Fruit fly (Drosophila melanogaster) whole organism, embryonic: ENCODE measurements around the gene CG17982.

Experiments
- CG10366 ChIP-seq: fragments of 200-800 bp; sonication (Bioruptor generic); IDR thresholded peaks from 2 replicates; pipeline ENCODE4 v1.3.6; 2022; ENCODE audit warnings: missing biosample characterization, missing genetic modification characterization
- CG11695 ChIP-seq: fragments of 200-800 bp; sonication (Bioruptor generic); IDR thresholded peaks from 3 replicates; pipeline ENCODE4 v1.3.6; 2022; ENCODE audit warnings: missing biosample characterization, missing genetic modification characterization
- CG1233 ChIP-seq: fragments of 200-800 bp; sonication (Bioruptor generic); optimal IDR thresholded peaks from 4 replicates; lab custom pipeline; 2018; ENCODE audit warnings: missing biosample characterization, mild to moderate bottlenecking, missing genetic modification characterization
- CG12942 ChIP-seq: fragments of 200-800 bp; sonication (Bioruptor generic); optimal IDR thresholded peaks from 3 replicates; lab custom pipeline; 2016; ENCODE audit warnings: missing biosample characterization, missing genetic modification characterization
- CG13424 ChIP-seq: fragments of 200-800 bp; sonication (Bioruptor generic); optimal IDR thresholded peaks from 2 replicates; lab custom pipeline; 2019; ENCODE audit warnings: missing biosample characterization, mild to moderate bottlenecking, missing genetic modification characterization, moderate library complexity
- CG14441 ChIP-seq: fragments of 200-800 bp; sonication (Bioruptor generic); IDR thresholded peaks from 2 replicates; pipeline ENCODE4 v1.3.6; 2022; ENCODE audit warnings: missing biosample characterization, missing genetic modification characterization
- CG14667 ChIP-seq: fragments of 200-800 bp; sonication (Bioruptor generic); IDR thresholded peaks from 2 replicates; pipeline ENCODE4 v1.3.6; 2022; ENCODE audit warnings: missing biosample characterization, missing genetic modification characterization
- CG14710 ChIP-seq: fragments of 200-800 bp; sonication (Bioruptor generic); optimal IDR thresholded peaks from 3 replicates; lab custom pipeline; 2019; ENCODE audit warnings: missing biosample characterization, mild to moderate bottlenecking, missing genetic modification characterization, moderate library complexity
- CG15479 ChIP-seq: fragments of 200-800 bp; sonication (Bioruptor generic); optimal IDR thresholded peaks from 3 replicates; lab custom pipeline; 2019; ENCODE audit warnings: missing biosample characterization, mild to moderate bottlenecking, missing genetic modification characterization, moderate library complexity
- CG16813 ChIP-seq: fragments of 200-800 bp; sonication (Bioruptor generic); IDR thresholded peaks from 3 replicates; pipeline ENCODE4 v1.3.6; 2022; ENCODE audit warnings: missing biosample characterization, missing genetic modification characterization; ENCODE audit not compliant: partially characterized antibody
- CG17568 ChIP-seq: fragments of 200-800 bp; sonication (Bioruptor generic); optimal IDR thresholded peaks from 2 replicates; lab custom pipeline; 2018; ENCODE audit warnings: missing biosample characterization, mild to moderate bottlenecking, missing genetic modification characterization, moderate library complexity
- CG17802 ChIP-seq: fragments of 200-800 bp; sonication (Bioruptor generic); optimal IDR thresholded peaks from 2 replicates; lab custom pipeline; 2018; ENCODE audit warnings: missing biosample characterization, mild to moderate bottlenecking, missing genetic modification characterization, moderate library complexity
- CG34422 ChIP-seq: fragments of 200-800 bp; sonication (Bioruptor generic); IDR thresholded peaks from 3 replicates; pipeline ENCODE4 v1.3.6; 2022; ENCODE audit warnings: missing biosample characterization, missing genetic modification characterization
- CG4328 ChIP-seq: fragments of 200-800 bp; sonication (Bioruptor generic); optimal IDR thresholded peaks from 3 replicates; lab custom pipeline; 2017; ENCODE audit warnings: missing biosample characterization, missing genetic modification reagents, missing genetic modification characterization
- CG6254 ChIP-seq: fragments of 200-800 bp; sonication (Bioruptor generic); optimal IDR thresholded peaks from 3 replicates; lab custom pipeline; 2017; ENCODE audit warnings: mild to moderate bottlenecking, missing biosample characterization, missing genetic modification reagents, missing genetic modification characterization
- CG6654 ChIP-seq: fragments of 200-800 bp; sonication (Bioruptor generic); optimal IDR thresholded peaks from 2 replicates; lab custom pipeline; 2017; ENCODE audit warnings: missing biosample characterization, mild to moderate bottlenecking, missing genetic modification characterization
- CG7556 ChIP-seq: fragments of 200-800 bp; sonication (Bioruptor generic); optimal IDR thresholded peaks from 2 replicates; lab custom pipeline; 2017; ENCODE audit warnings: missing biosample characterization, mild to moderate bottlenecking, missing genetic modification characterization
- CG8478 ChIP-seq: fragments of >200 bp; optimal IDR thresholded peaks from 2 replicates; lab custom pipeline; 2018
- CoRest ChIP-seq: fragments of 200-800 bp; sonication (Bioruptor generic); optimal IDR thresholded peaks from 3 replicates; lab custom pipeline; 2018; ENCODE audit warnings: missing biosample characterization, mild to moderate bottlenecking, missing genetic modification characterization, moderate library complexity
- Ets97D ChIP-seq: fragments of 200-800 bp; sonication (Bioruptor generic); optimal IDR thresholded peaks from 3 replicates; lab custom pipeline; 2016; ENCODE audit warnings: missing biosample characterization, missing genetic modification characterization
- HLH4C ChIP-seq: fragments of 200-800 bp; sonication (Bioruptor generic); IDR thresholded peaks from 3 replicates; pipeline ENCODE4 v1.3.6; 2022; ENCODE audit warnings: missing biosample characterization, missing genetic modification characterization; ENCODE audit not compliant: partially characterized antibody
- Hey ChIP-seq: fragments of 200-800 bp; sonication (Bioruptor generic); optimal IDR thresholded peaks from 3 replicates; lab custom pipeline; 2018; ENCODE audit warnings: missing biosample characterization, mild to moderate bottlenecking, missing genetic modification characterization
- Lpt ChIP-seq: fragments of >200 bp; optimal IDR thresholded peaks from 2 replicates; lab custom pipeline; 2018; ENCODE audit warnings: missing biosample characterization, missing genetic modification characterization
- Meics ChIP-seq: fragments of 200-800 bp; sonication (Bioruptor generic); optimal IDR thresholded peaks from 2 replicates; lab custom pipeline; 2017; ENCODE audit warnings: missing biosample characterization, mild to moderate bottlenecking, missing genetic modification characterization
- Mes4 ChIP-seq: fragments of 200-800 bp; sonication (Bioruptor generic); optimal IDR thresholded peaks from 2 replicates; lab custom pipeline; 2016; ENCODE audit warnings: missing biosample characterization, missing genetic modification characterization
- Opbp ChIP-seq: fragments of 200-800 bp; sonication (Bioruptor generic); IDR thresholded peaks from 3 replicates; pipeline ENCODE4 v1.3.6; 2022; ENCODE audit warnings: missing biosample characterization, missing genetic modification characterization; ENCODE audit not compliant: partially characterized antibody
- Six4 ChIP-seq: fragments of 200-800 bp; sonication (Bioruptor generic); optimal IDR thresholded peaks from 2 replicates; lab custom pipeline; 2016; ENCODE audit warnings: missing biosample characterization, missing genetic modification characterization
- Usf ChIP-seq: fragments of 200-800 bp; sonication (Bioruptor generic); optimal IDR thresholded peaks from 2 replicates; lab custom pipeline; 2017; ENCODE audit warnings: missing genotype, missing biosample characterization, missing genetic modification characterization
- Vsx1 ChIP-seq: fragments of 200-800 bp; sonication (Bioruptor generic); optimal IDR thresholded peaks from 2 replicates; lab custom pipeline; 2017; ENCODE audit warnings: missing biosample characterization, mild to moderate bottlenecking, missing genetic modification characterization, missing genetic modification reagents
- amos ChIP-seq: fragments of 200-800 bp; sonication (Bioruptor generic); IDR thresholded peaks from 2 replicates; pipeline ENCODE4 v1.3.6; 2022; ENCODE audit warnings: missing biosample characterization, missing genetic modification characterization; ENCODE audit not compliant: partially characterized antibody
- ara ChIP-seq: fragments of 200-800 bp; sonication (Bioruptor generic); IDR thresholded peaks from 2 replicates; pipeline ENCODE4 v1.3.6; 2022; ENCODE audit warnings: missing biosample characterization, missing genetic modification characterization
- bigmax ChIP-seq: fragments of 200-800 bp; sonication (Bioruptor generic); optimal IDR thresholded peaks from 2 replicates; lab custom pipeline; 2018; ENCODE audit warnings: missing biosample characterization, mild to moderate bottlenecking, missing genetic modification characterization
- btn ChIP-seq: fragments of 200-800 bp; sonication (Bioruptor generic); optimal IDR thresholded peaks from 2 replicates; lab custom pipeline; 2016; ENCODE audit warnings: missing biosample characterization, missing genetic modification characterization
- cad ChIP-seq: fragments of >200 bp; optimal IDR thresholded peaks from 2 replicates; lab custom pipeline; 2017; ENCODE audit warnings: missing biosample characterization, missing genetic modification characterization
- dmrt99B ChIP-seq: fragments of 200-800 bp; sonication (Bioruptor generic); optimal IDR thresholded peaks from 2 replicates; lab custom pipeline; 2018; ENCODE audit warnings: missing biosample characterization, mild to moderate bottlenecking, missing genetic modification characterization, moderate library complexity
- fd64A ChIP-seq: fragments of 200-800 bp; sonication (Bioruptor generic); optimal IDR thresholded peaks from 3 replicates; lab custom pipeline; 2018; ENCODE audit warnings: missing biosample characterization, mild to moderate bottlenecking, missing genetic modification characterization
- gfzf ChIP-seq: fragments of 200-800 bp; sonication (Bioruptor generic); optimal IDR thresholded peaks from 2 replicates; lab custom pipeline; 2016; ENCODE audit warnings: missing biosample characterization, mild to moderate bottlenecking, missing genetic modification characterization, moderate library complexity
- gsb-n ChIP-seq: fragments of 200-800 bp; sonication (Bioruptor generic); optimal IDR thresholded peaks from 3 replicates; lab custom pipeline; 2018; ENCODE audit warnings: missing biosample characterization, mild to moderate bottlenecking, missing genetic modification characterization
- h ChIP-seq: fragments of >200 bp; optimal IDR thresholded peaks from 2 replicates; lab custom pipeline; 2017
- kah ChIP-seq: fragments of 200-800 bp; sonication (Bioruptor generic); optimal IDR thresholded peaks from 2 replicates; lab custom pipeline; 2018; ENCODE audit warnings: missing biosample characterization, mild to moderate bottlenecking, missing genetic modification characterization
- lmd ChIP-seq: fragments of 200-800 bp; sonication (Bioruptor generic); IDR thresholded peaks from 2 replicates; pipeline ENCODE4 v1.3.6; 2022; ENCODE audit warnings: missing biosample characterization, missing genetic modification characterization
- nmo ChIP-seq: fragments of 200-800 bp; sonication (Bioruptor generic); optimal IDR thresholded peaks from 2 replicates; lab custom pipeline; 2018; ENCODE audit warnings: missing biosample characterization, mild to moderate bottlenecking, missing genetic modification characterization, moderate library complexity
- ranshi ChIP-seq: fragments of 200-800 bp; sonication (Bioruptor generic); IDR thresholded peaks from 2 replicates; pipeline ENCODE4 v1.3.6; 2022; ENCODE audit warnings: missing biosample characterization, missing genetic modification characterization
- sim ChIP-seq: fragments of 200-800 bp; sonication (Bioruptor generic); IDR thresholded peaks from 2 replicates; pipeline ENCODE4 v1.3.6; 2022; ENCODE audit warnings: missing biosample characterization, missing genetic modification characterization
- slp2 ChIP-seq: fragments of 200-800 bp; sonication (Bioruptor generic); optimal IDR thresholded peaks from 2 replicates; lab custom pipeline; 2016; ENCODE audit warnings: missing biosample characterization, missing genetic modification characterization
- sug ChIP-seq: fragments of 200-800 bp; optimal IDR thresholded peaks from 2 replicates; lab custom pipeline; 2019; ENCODE audit warnings: missing biosample characterization, mild to moderate bottlenecking, missing genetic modification characterization, moderate library complexity
- toy ChIP-seq: fragments of 200-800 bp; sonication (Bioruptor generic); IDR thresholded peaks from 2 replicates; pipeline ENCODE4 v1.3.6; 2022; ENCODE audit warnings: missing biosample characterization, missing genetic modification characterization
- unpg ChIP-seq: fragments of 200-800 bp; sonication (Bioruptor generic); optimal IDR thresholded peaks from 3 replicates; lab custom pipeline; 2018; ENCODE audit warnings: missing biosample characterization, mild to moderate bottlenecking, missing genetic modification characterization, moderate library complexity
- wek ChIP-seq: fragments of 200-800 bp; sonication (Bioruptor generic); optimal IDR thresholded peaks from 3 replicates; lab custom pipeline; 2018; ENCODE audit warnings: missing biosample characterization, mild to moderate bottlenecking, missing genetic modification characterization, moderate library complexity
- yki ChIP-seq: fragments of >200 bp; optimal IDR thresholded peaks from 3 replicates; lab custom pipeline; 2018
- z ChIP-seq: fragments of 200-800 bp; sonication (Bioruptor generic); IDR thresholded peaks from 3 replicates; pipeline ENCODE4 v1.3.6; 2022; ENCODE audit warnings: missing biosample characterization, missing genetic modification characterization
- zen ChIP-seq: fragments of 200-800 bp; sonication (Bioruptor generic); optimal IDR thresholded peaks from 3 replicates; lab custom pipeline; 2018; ENCODE audit warnings: missing biosample characterization, mild to moderate bottlenecking, missing genetic modification characterization, moderate library complexity
- zfh1 ChIP-seq: fragments of 200-800 bp; sonication (Bioruptor generic); IDR thresholded peaks from 3 replicates; pipeline ENCODE4 v1.3.6; 2022; ENCODE audit warnings: missing biosample characterization, missing genetic modification characterization

Gene CG17982

DNA sequence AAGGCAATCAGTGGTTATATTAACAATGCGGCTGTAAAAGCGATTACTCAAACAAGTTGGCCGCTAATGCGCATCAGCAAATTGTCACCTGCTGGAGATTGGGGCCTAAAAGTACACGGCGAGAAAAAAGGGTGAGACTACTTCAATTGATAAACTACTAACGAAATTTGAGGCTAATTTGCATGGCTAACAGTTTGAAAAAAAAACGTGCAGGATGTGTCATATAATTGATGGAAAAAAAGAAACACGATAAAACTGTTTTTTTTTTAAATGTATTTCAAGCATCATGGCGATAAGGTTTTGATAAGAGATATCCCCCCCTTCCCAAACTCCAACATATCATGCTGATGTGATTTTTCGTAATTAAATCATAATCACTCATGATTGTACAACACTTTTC is 30.9 kb downstream of the CG17982 start (continued):
- TF ChIP-seq HLH4C (no peak), Lpt (GFP tag; lab: Kevin White, UChicago) (no peak), CG11695 (GFP tag; lab: Robert Waterston, UW) (0 out of 3 replicates have a peak, but pooled peaks have one; percentile 28), z (GFP tag; lab: Robert Waterston, UW) (no peak), CG6654 (GFP tag; lab: Kevin White, UChicago) (no peak), gsb-n (tag; lab: Kevin White, UChicago) (no peak), yki (no peak), ara (GFP tag; lab: Robert Waterston, UW) (no peak), cad (GFP tag; lab: Kevin White, UChicago) (no peak), btn (GFP tag; lab: Kevin White, UChicago) (no peak), Mes4 (GFP tag; lab: Kevin White, UChicago) (no peak), dmrt99B (tag; lab: Kevin White, UChicago) (peak; percentile 31), amos (GFP tag; lab: Robert Waterston, UW) (no peak), CG15479 (GFP tag; lab: Kevin White, UChicago) (no peak), unpg (GFP tag; lab: Kevin White, UChicago) (peak; percentile 30), wek (GFP tag; lab: Kevin White, UChicago) (no peak), ranshi (GFP tag; lab: Robert Waterston, UW) (peak; percentile 15; the same call in 1 of the 2 replicates), zfh1 (GFP tag; lab: Robert Waterston, UW) (no peak), CG16813 (GFP tag; lab: Robert Waterston, UW) (no peak), lmd (GFP tag; lab: Robert Waterston, UW) (peak; percentile 36; the same call in 1 of the 2 replicates), CG13424 (tag; lab: Kevin White, UChicago) (no peak), CG14441 (GFP tag; lab: Robert Waterston, UW) (peak; percentile 41), Hey (no peak), zen (tag; lab: Kevin White, UChicago) (no peak), nmo (GFP tag; lab: Kevin White, UChicago) (peak; percentile 4), Opbp (GFP tag; lab: Robert Waterston, UW) (no peak), CoRest (tag; lab: Kevin White, UChicago) (peak; percentile 28), fd64A (GFP tag; lab: Kevin White, UChicago) (no peak), Usf (GFP tag; lab: Kevin White, UChicago) (no peak), gfzf (no peak), Vsx1 (no peak), sim (GFP tag; lab: Robert Waterston, UW) (no peak), sug (tag; lab: Kevin White, UChicago) (no peak), h (lab: Kevin White, UChicago) (no peak), kah (GFP tag; lab: Kevin White, UChicago) (no peak), CG6254 (GFP tag; lab: Kevin White, UChicago) (no peak), Meics (GFP tag; lab: Kevin White, UChicago) (peak; percentile 67), CG34422 (GFP tag; lab: Robert Waterston, UW) (no peak), toy (GFP tag; lab: Robert Waterston, UW) (no peak), Six4 (no peak), Ets97D (GFP tag; lab: Kevin White, UChicago) (no peak), bigmax (GFP tag; lab: Kevin White, UChicago) (no peak), CG14667 (GFP tag; lab: Robert Waterston, UW) (no peak), CG10366 (GFP tag; lab: Robert Waterston, UW) (peak; percentile 28; the same call in 1 of the 2 replicates), CG4328 (GFP tag; lab: Kevin White, UChicago) (no peak), CG7556 (GFP tag; lab: Kevin White, UChicago) (no peak), CG17568 (GFP tag; lab: Kevin White, UChicago) (no peak), CG1233 (GFP tag; lab: Kevin White, UChicago) (no peak), CG12942 (no peak), slp2 (GFP tag; lab: Kevin White, UChicago) (no peak), CG8478 (lab: Kevin White, UChicago) (no peak), CG14710 (tag; lab: Kevin White, UChicago) (no peak), CG17802 (tag; lab: Kevin White, UChicago) (no peak)
